Worm (Caenorhabditis elegans) whole organism, early embryonic: ENCODE results near the gene sre-4.

Source experiments
- ama-1 ChIP-seq: fragments of 150-350 bp; optimal IDR thresholded peaks from 2 replicates; lab custom pipeline; 2014
- hmg-4 ChIP-seq: fragments of 200-800 bp; sonication (Bioruptor generic); optimal IDR thresholded peaks from 2 replicates; lab custom pipeline; 2018; ENCODE audit warnings: mild to moderate bottlenecking, missing genetic modification characterization, missing compliant biosample characterization
- pes-1 ChIP-seq: fragments of 200-800 bp; sonication (Bioruptor generic); IDR thresholded peaks from 2 replicates; pipeline ENCODE4 v1.3.6; 2022; ENCODE audit warnings: missing genetic modification reagents, missing genetic modification characterization, missing compliant biosample characterization
- tbx-37 ChIP-seq: fragments of 200-800 bp; sonication (Bioruptor generic); conservative IDR thresholded peaks from 2 replicates; pipeline ENCODE4 v1.3.6; 2022; ENCODE audit warnings: missing genetic modification reagents, missing genetic modification characterization, missing compliant biosample characterization

DNA sequence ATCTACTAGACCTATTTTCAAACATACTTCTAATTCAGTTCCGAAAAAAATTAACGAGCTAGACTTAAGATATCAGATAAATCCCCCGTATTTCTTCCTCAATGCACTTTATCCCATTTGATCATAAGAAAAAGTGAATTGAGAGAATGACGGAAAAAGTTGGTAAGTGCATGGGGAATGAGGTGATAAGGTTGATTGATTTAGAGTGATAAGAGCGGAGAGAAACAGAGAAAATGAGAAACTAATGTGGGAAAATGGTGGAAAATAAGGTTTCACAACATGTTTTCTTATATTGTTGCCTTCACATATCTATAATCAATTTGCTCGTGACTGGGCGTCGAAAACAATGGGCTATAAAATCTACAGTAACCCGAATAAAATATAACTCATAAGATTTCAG is 48.8 kb downstream of the sre-4 start:
- TF ChIP-seq ama-1 (lab: Kevin White, UChicago) (no peak), hmg-4 (GFP tag; lab: Kevin White, UChicago) (no peak), pes-1 (no peak), tbx-37 (GFP tag; lab: Robert Waterston, UW) (no peak)
